Worm (Caenorhabditis elegans) whole organism, L2 larva: ENCODE measurements around the gene rcq-5.

ENCODE experiments used
- F13H6.1 ChIP-seq: sonication (generic microtip); optimal IDR thresholded peaks from 2 replicates; lab custom pipeline; 2016; ENCODE audit warnings: missing genetic modification characterization, missing compliant biosample characterization
- alr-1 ChIP-seq: fragments of 150-350 bp; optimal IDR thresholded peaks from 2 replicates; lab custom pipeline; 2014; ENCODE audit warnings: missing biosample characterization, missing genetic modification characterization
- ama-1 ChIP-seq: fragments of 150-350 bp; optimal IDR thresholded peaks from 2 replicates; lab custom pipeline; 2018; ENCODE audit warnings: inconsistent platforms
- egl-27 ChIP-seq: sonication (generic microtip); optimal IDR thresholded peaks from 3 replicates; lab custom pipeline; 2017; ENCODE audit warnings: missing biosample characterization, missing genetic modification reagents, missing genetic modification characterization
- lin-13 ChIP-seq: fragments of 150-350 bp; optimal IDR thresholded peaks from 2 replicates; lab custom pipeline; 2014; ENCODE audit warnings: missing biosample characterization, missing genetic modification reagents, missing genetic modification characterization
- nhr-6 ChIP-seq: fragments of 150-350 bp; optimal IDR thresholded peaks from 2 replicates; lab custom pipeline; 2014; ENCODE audit warnings: missing biosample characterization, missing genetic modification characterization
- unc-62 ChIP-seq: fragments of 150-350 bp; optimal IDR thresholded peaks from 2 replicates; lab custom pipeline; 2014; ENCODE audit warnings: missing biosample characterization, missing genetic modification reagents, missing genetic modification characterization
- zag-1 ChIP-seq: fragments of 150-350 bp; optimal IDR thresholded peaks from 2 replicates; lab custom pipeline; 2014; ENCODE audit warnings: missing biosample characterization, missing genetic modification characterization

- TF ChIP-seq ama-1 (lab: Kevin White, UChicago) (no peak), unc-62 (GFP tag; lab: Kevin White, UChicago) (no peak), alr-1 (tag; lab: Kevin White, UChicago) (no peak), lin-13 (GFP tag; lab: Kevin White, UChicago) (no peak), F13H6.1 (tag; lab: Kevin White, UChicago) (no peak), egl-27 (no peak), zag-1 (tag; lab: Kevin White, UChicago) (no peak), nhr-6 (no peak)
These were observed 44.3 kb upstream of the rcq-5 start for ce11 chrIII:4102039-4102438.
